Fruit fly (Drosophila melanogaster) whole organism, pupa: ENCODE measurements around the gene Tfb4.

Source experiments
- CG10348 ChIP-seq: fragments of 200-800 bp; sonication (Bioruptor generic); IDR thresholded peaks from 2 replicates; pipeline ENCODE4 v1.3.6; 2022; ENCODE audit warnings: missing biosample characterization, missing genetic modification characterization
- CG12605 ChIP-seq: fragments of 200-800 bp; sonication (Bioruptor generic); IDR thresholded peaks from 2 replicates; pipeline ENCODE4 v1.3.6; 2022; ENCODE audit warnings: missing biosample characterization, missing genetic modification characterization
- CG13204 ChIP-seq: fragments of 200-800 bp; sonication (Bioruptor generic); optimal IDR thresholded peaks from 2 replicates; lab custom pipeline; 2018; ENCODE audit warnings: missing biosample characterization, mild to moderate bottlenecking, missing genetic modification characterization, moderate library complexity
- CG14655 ChIP-seq: fragments of 200-800 bp; sonication (Bioruptor generic); optimal IDR thresholded peaks from 3 replicates; lab custom pipeline; 2017; ENCODE audit warnings: mild to moderate bottlenecking, missing biosample characterization, missing genetic modification reagents, missing genetic modification characterization
- CG15710 ChIP-seq: fragments of 200-800 bp; sonication (Bioruptor generic); optimal IDR thresholded peaks from 2 replicates; lab custom pipeline; 2018; ENCODE audit warnings: missing biosample characterization, mild to moderate bottlenecking, missing genetic modification characterization, moderate library complexity
- CG17806 ChIP-seq: fragments of 200-800 bp; sonication (Bioruptor generic); optimal IDR thresholded peaks from 2 replicates; lab custom pipeline; 2018; ENCODE audit warnings: missing biosample characterization, mild to moderate bottlenecking, missing genetic modification characterization, moderate library complexity
- CG32121 ChIP-seq: fragments of 200-800 bp; sonication (Bioruptor generic); IDR thresholded peaks from 2 replicates; pipeline ENCODE4 v1.3.6; 2022; ENCODE audit warnings: missing biosample characterization, missing genetic modification characterization
- CG34367 ChIP-seq: fragments of 200-800 bp; sonication (Bioruptor generic); optimal IDR thresholded peaks from 2 replicates; lab custom pipeline; 2018; ENCODE audit warnings: missing biosample characterization, mild to moderate bottlenecking, missing genetic modification characterization
- CG4496 ChIP-seq: fragments of 200-800 bp; sonication (Bioruptor generic); IDR thresholded peaks from 3 replicates; pipeline ENCODE4 v1.3.6; 2022; ENCODE audit warnings: missing biosample characterization, missing genetic modification characterization
- CG8159 ChIP-seq: fragments of 200-800 bp; sonication (Bioruptor generic); optimal IDR thresholded peaks from 3 replicates; lab custom pipeline; 2018; ENCODE audit warnings: missing biosample characterization, mild to moderate bottlenecking, missing genetic modification characterization, moderate library complexity
- CG8301 ChIP-seq: fragments of 200-800 bp; sonication (Bioruptor generic); optimal IDR thresholded peaks from 2 replicates; lab custom pipeline; 2018; ENCODE audit warnings: missing biosample characterization, mild to moderate bottlenecking, missing genetic modification characterization
- CG9948 ChIP-seq: fragments of 200-800 bp; sonication (Bioruptor generic); optimal IDR thresholded peaks from 2 replicates; lab custom pipeline; 2018; ENCODE audit warnings: missing biosample characterization, mild to moderate bottlenecking, missing genetic modification characterization, moderate library complexity
- D1 ChIP-seq: fragments of 200-800 bp; sonication (Bioruptor generic); optimal IDR thresholded peaks from 2 replicates; lab custom pipeline; 2018; ENCODE audit warnings: missing biosample characterization, mild to moderate bottlenecking, missing genetic modification characterization, moderate library complexity
- EcR ChIP-seq: fragments of 200-800 bp; sonication (Bioruptor generic); optimal IDR thresholded peaks from 3 replicates; lab custom pipeline; 2019; ENCODE audit warnings: missing biosample characterization, missing genetic modification characterization, mild to moderate bottlenecking, moderate library complexity, missing genetic modification reagents
- Ets98B ChIP-seq: fragments of 200-800 bp; sonication (Bioruptor generic); IDR thresholded peaks from 2 replicates; pipeline ENCODE4 v1.3.6; 2022; ENCODE audit warnings: missing biosample characterization, missing genetic modification characterization
- Pif1A ChIP-seq: fragments of 200-800 bp; sonication (Bioruptor generic); optimal IDR thresholded peaks from 3 replicates; lab custom pipeline; 2016; ENCODE audit warnings: missing biosample characterization, missing genetic modification characterization
- Pif1B ChIP-seq: fragments of 200-800 bp; sonication (Bioruptor generic); optimal IDR thresholded peaks from 3 replicates; lab custom pipeline; 2016; ENCODE audit warnings: missing biosample characterization, missing genetic modification characterization
- Snoo ChIP-seq: fragments of 200-800 bp; sonication (Bioruptor generic); optimal IDR thresholded peaks from 3 replicates; lab custom pipeline; 2017; ENCODE audit warnings: missing biosample characterization, mild to moderate bottlenecking, missing genetic modification characterization, inconsistent platforms
- fd96Ca ChIP-seq: fragments of 200-800 bp; sonication (Bioruptor generic); IDR thresholded peaks from 3 replicates; pipeline ENCODE4 v1.3.6; 2022; ENCODE audit warnings: missing biosample characterization, missing genetic modification characterization
- gl ChIP-seq: fragments of 200-800 bp; sonication (Bioruptor generic); optimal IDR thresholded peaks from 2 replicates; lab custom pipeline; 2018; ENCODE audit warnings: missing biosample characterization, mild to moderate bottlenecking, missing genetic modification characterization
- rn ChIP-seq: fragments of 200-800 bp; sonication (Bioruptor generic); IDR thresholded peaks from 2 replicates; pipeline ENCODE4 v1.3.6; 2022; ENCODE audit warnings: missing biosample characterization, missing genetic modification characterization

The Tfb4 gene

dm6 chr2L:1118880-1119809, 31.3 kb downstream of the Tfb4 start:
- TF ChIP-seq gl (peak; percentile 36), Snoo (tag; lab: Kevin White, UChicago) (peak; percentile 73), CG4496 (GFP tag; lab: Robert Waterston, UW) (peak; percentile 80), CG17806 (peak; percentile 61), Ets98B (GFP tag; lab: Robert Waterston, UW) (peak; percentile 58), D1 (no peak), CG32121 (peak; percentile 71), CG34367 (tag; lab: Kevin White, UChicago) (peak; percentile 41), Pif1B (GFP tag; lab: Kevin White, UChicago) (peak; percentile 70), CG9948 (tag; lab: Kevin White, UChicago) (peak; percentile 46), CG15710 (tag; lab: Kevin White, UChicago) (peak; percentile 62), CG8301 (tag; lab: Kevin White, UChicago) (peak; percentile 74), CG13204 (GFP tag; lab: Kevin White, UChicago) (no peak), CG10348 (GFP tag; lab: Robert Waterston, UW) (peak; percentile 45; the same call in 1 of the 2 replicates), rn (peak; percentile 57), CG12605 (GFP tag; lab: Robert Waterston, UW) (peak; percentile 73), EcR (GFP tag; lab: Kevin White, UChicago) (peak; percentile 78), CG14655 (GFP tag; lab: Kevin White, UChicago) (peak; percentile 75), fd96Ca (GFP tag; lab: Robert Waterston, UW) (peak; percentile 88), CG8159 (peak; percentile 71), Pif1A (GFP tag; lab: Kevin White, UChicago) (peak; percentile 59)

- TF ChIP-seq CG14655 (GFP tag; lab: Kevin White, UChicago) (peak; percentile 57), gl (no peak), CG15710 (tag; lab: Kevin White, UChicago) (no peak), CG32121 (peak; percentile 44; the same call in 1 of the 2 replicates), Ets98B (GFP tag; lab: Robert Waterston, UW) (no peak), Pif1A (GFP tag; lab: Kevin White, UChicago) (no peak), CG12605 (GFP tag; lab: Robert Waterston, UW) (0 out of 2 replicates have a peak, but pooled peaks have one; percentile 11), D1 (no peak), CG8301 (tag; lab: Kevin White, UChicago) (no peak)
Observed at dm6 chr2L:1118149-1118548, 32.3 kb downstream of the Tfb4 start.

dm6 chr2L:1116661-1117322, 33.7 kb downstream of the Tfb4 start:
- TF ChIP-seq rn, result no peak
- no peak for TF ChIP-seq CG32121
- TF ChIP-seq CG12605 (GFP tag; lab: Robert Waterston, UW), result no peak
- TF ChIP-seq CG8159, result no peak
- TF ChIP-seq Pif1B (GFP tag; lab: Kevin White, UChicago), result no peak
- no peak for TF ChIP-seq Snoo (tag; lab: Kevin White, UChicago)
- TF ChIP-seq CG14655 (GFP tag; lab: Kevin White, UChicago), result no peak
- TF ChIP-seq D1, result no peak
- no peak for TF ChIP-seq CG13204 (GFP tag; lab: Kevin White, UChicago)
- no peak for TF ChIP-seq fd96Ca (GFP tag; lab: Robert Waterston, UW)
- no peak for TF ChIP-seq CG34367 (tag; lab: Kevin White, UChicago)
- TF ChIP-seq Ets98B (GFP tag; lab: Robert Waterston, UW), result no peak
- no peak for TF ChIP-seq EcR (GFP tag; lab: Kevin White, UChicago)
- no peak for TF ChIP-seq CG8301 (tag; lab: Kevin White, UChicago)

dm6 chr2L:1114230-1114629, 36.2 kb downstream of the Tfb4 start:
- no peak for TF ChIP-seq CG8301 (tag; lab: Kevin White, UChicago)
- TF ChIP-seq CG12605 (GFP tag; lab: Robert Waterston, UW), result no peak
- TF ChIP-seq rn, result no peak
- no peak for TF ChIP-seq CG4496 (GFP tag; lab: Robert Waterston, UW)
- TF ChIP-seq CG34367 (tag; lab: Kevin White, UChicago), result no peak
- no peak for TF ChIP-seq CG9948 (tag; lab: Kevin White, UChicago)

DNA sequence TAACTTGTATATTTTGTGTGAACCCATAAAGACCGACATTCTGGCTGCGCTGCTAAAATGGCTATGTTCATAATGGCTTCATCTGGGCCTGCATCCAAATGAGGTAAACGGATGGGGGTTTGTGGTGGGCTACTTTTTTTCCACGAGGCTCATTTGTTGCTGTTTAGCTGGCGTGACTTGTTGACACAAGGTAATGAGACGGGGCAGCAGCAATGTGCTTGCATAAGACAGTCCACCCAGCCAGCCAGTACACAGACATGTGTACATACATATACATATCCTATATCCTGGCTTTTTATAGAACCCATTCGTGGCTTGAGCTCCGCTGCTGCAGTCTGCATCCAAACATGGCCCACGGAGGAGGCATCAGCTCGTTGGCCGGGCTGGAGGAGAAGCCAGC, 37.8 kb downstream of the Tfb4 start, which contains the start of gene CG14340:
Gene CG14340 (plus strand): TSS at position 301 of the 400 bp plus-strand sequence.
- TF ChIP-seq CG4496 (GFP tag; lab: Robert Waterston, UW), result no peak
- no peak for TF ChIP-seq gl
- TF ChIP-seq CG10348 (GFP tag; lab: Robert Waterston, UW), result no peak
- no peak for TF ChIP-seq fd96Ca (GFP tag; lab: Robert Waterston, UW)
- no peak for TF ChIP-seq Ets98B (GFP tag; lab: Robert Waterston, UW)
- no peak for TF ChIP-seq CG34367 (tag; lab: Kevin White, UChicago)
- TF ChIP-seq Snoo (tag; lab: Kevin White, UChicago), result no peak
- TF ChIP-seq CG32121, result no peak
- no peak for TF ChIP-seq CG13204 (GFP tag; lab: Kevin White, UChicago)
- TF ChIP-seq Pif1A (GFP tag; lab: Kevin White, UChicago), result no peak
- TF ChIP-seq CG17806, result no peak
- TF ChIP-seq CG15710 (tag; lab: Kevin White, UChicago), result no peak
- TF ChIP-seq CG14655 (GFP tag; lab: Kevin White, UChicago), result no peak
- TF ChIP-seq rn, result no peak
- TF ChIP-seq CG9948 (tag; lab: Kevin White, UChicago), result no peak
